Fruit fly (Drosophila melanogaster) whole organism, wandering third instar larva: ENCODE measurements around the gene CG13058.

Experiments
- Abd-B ChIP-seq: fragments of >200 bp; optimal IDR thresholded peaks from 2 replicates; lab custom pipeline; 2017; ENCODE audit warnings: missing biosample characterization, missing genetic modification characterization
- CG32264 ChIP-seq: fragments of 200-800 bp; sonication (Bioruptor generic); optimal IDR thresholded peaks from 2 replicates; lab custom pipeline; 2016; ENCODE audit warnings: missing biosample characterization, missing genetic modification characterization
- CG9705 ChIP-seq: fragments of 200-800 bp; sonication (Bioruptor generic); optimal IDR thresholded peaks from 2 replicates; lab custom pipeline; 2018; ENCODE audit warnings: missing biosample characterization, mild to moderate bottlenecking, missing genetic modification characterization
- Dfd ChIP-seq: fragments of >200 bp; optimal IDR thresholded peaks from 2 replicates; lab custom pipeline; 2017; ENCODE audit warnings: missing biosample characterization, missing genetic modification characterization
- GATAd ChIP-seq: sonication (Bioruptor generic); optimal IDR thresholded peaks from 2 replicates; lab custom pipeline; 2016; ENCODE audit warnings: missing biosample characterization, missing genetic modification characterization
- HLH106 ChIP-seq: fragments of 200-800 bp; optimal IDR thresholded peaks from 3 replicates; lab custom pipeline; 2019; ENCODE audit warnings: missing biosample characterization, mild to moderate bottlenecking, missing genetic modification characterization, moderate library complexity
- Hnf4 ChIP-seq: fragments of 200-800 bp; sonication (Bioruptor generic); optimal IDR thresholded peaks from 2 replicates; lab custom pipeline; 2016; ENCODE audit warnings: missing biosample characterization, mild to moderate bottlenecking, missing genetic modification characterization
- Hr78 ChIP-seq: fragments of >200 bp; optimal IDR thresholded peaks from 2 replicates; lab custom pipeline; 2017; ENCODE audit warnings: missing biosample characterization, missing genetic modification characterization
- Hr83 ChIP-seq: fragments of 200-300 bp; sonication (Bioruptor generic); optimal IDR thresholded peaks from 2 replicates; lab custom pipeline; 2016; ENCODE audit warnings: missing biosample characterization, mild to moderate bottlenecking, missing genetic modification characterization, moderate library complexity; ENCODE audit not compliant: poor library complexity, severe bottlenecking
- Mio ChIP-seq: sonication (Bioruptor generic); optimal IDR thresholded peaks from 2 replicates; lab custom pipeline; 2016; ENCODE audit warnings: missing biosample characterization, missing genetic modification characterization
- Myc ChIP-seq: fragments of >200 bp; optimal IDR thresholded peaks from 2 replicates; lab custom pipeline; 2017
- N ChIP-seq: fragments of >200 bp; optimal IDR thresholded peaks from 2 replicates; lab custom pipeline; 2018; ENCODE audit warnings: missing biosample characterization, missing external identifiers, missing genetic modification characterization
- OdsH ChIP-seq: fragments of 200-800 bp; sonication (Bioruptor generic); optimal IDR thresholded peaks from 2 replicates; lab custom pipeline; 2016; ENCODE audit warnings: missing biosample characterization, mild to moderate bottlenecking, missing genetic modification characterization
- Sp1 ChIP-seq: fragments of 200-800 bp; sonication (Bioruptor generic); optimal IDR thresholded peaks from 3 replicates; lab custom pipeline; 2019; ENCODE audit warnings: missing biosample characterization, mild to moderate bottlenecking, missing genetic modification characterization, moderate library complexity
- Vsx2 ChIP-seq: fragments of 200-300, 225-300 bp; sonication (Bioruptor generic); optimal IDR thresholded peaks from 2 replicates; lab custom pipeline; 2018; ENCODE audit warnings: missing biosample characterization, missing genetic modification characterization; ENCODE audit not compliant: partially characterized antibody
- br ChIP-seq: fragments of 200-800 bp; sonication (Bioruptor generic); optimal IDR thresholded peaks from 2 replicates; lab custom pipeline; 2016; ENCODE audit warnings: missing biosample characterization, missing genetic modification characterization
- brk ChIP-seq: fragments of 200-800 bp; sonication (Bioruptor generic); optimal IDR thresholded peaks from 2 replicates; lab custom pipeline; 2016; ENCODE audit warnings: missing biosample characterization, mild to moderate bottlenecking, missing genetic modification characterization
- dl ChIP-seq, 2 experiments: fragments of 175-275, 200-275 bp in 1 of 2; fragments of 200-275 bp in 1 of 2; sonication (Bioruptor generic); optimal IDR thresholded peaks; lab custom pipeline; 2018; ENCODE audit warnings: mild to moderate bottlenecking in 2 of 2, missing biosample characterization in 2 of 2, missing genetic modification characterization in 2 of 2, moderate library complexity in 2 of 2; ENCODE audit not compliant: partially characterized antibody in 2 of 2, insufficient read depth in 1 of 2
- dmrt93B ChIP-seq: fragments of 200-800 bp; sonication (Bioruptor generic); optimal IDR thresholded peaks from 2 replicates; lab custom pipeline; 2018; ENCODE audit warnings: missing biosample characterization, mild to moderate bottlenecking, missing genetic modification characterization
- dsf ChIP-seq: sonication (Bioruptor generic); optimal IDR thresholded peaks from 2 replicates; lab custom pipeline; 2016; ENCODE audit warnings: missing biosample characterization, missing genetic modification characterization, borderline replicate concordance
- ey ChIP-seq: fragments of 200-800 bp; sonication (Bioruptor generic); optimal IDR thresholded peaks from 2 replicates; lab custom pipeline; 2016; ENCODE audit warnings: missing biosample characterization, missing genetic modification characterization
- foxo ChIP-seq, 2 experiments: fragments of 200-800 bp; sonication (Bioruptor generic); optimal IDR thresholded peaks; 2 replicates in 1 of 2; 3 replicates in 1 of 2; lab custom pipeline; 2016 to 2017; ENCODE audit warnings: missing biosample characterization in 2 of 2, missing genetic modification characterization in 2 of 2
- fru ChIP-seq: fragments of 200-800 bp; sonication (Bioruptor generic); optimal IDR thresholded peaks from 3 replicates; lab custom pipeline; 2016; ENCODE audit warnings: missing biosample characterization, mild to moderate bottlenecking, missing genetic modification characterization
- jim ChIP-seq: fragments of 175-275, 200-325 bp; sonication (Bioruptor generic); optimal IDR thresholded peaks from 2 replicates; lab custom pipeline; 2016; ENCODE audit warnings: missing biosample characterization, mild to moderate bottlenecking, missing genetic modification characterization
- lola ChIP-seq: fragments of >200 bp; optimal IDR thresholded peaks from 2 replicates; lab custom pipeline; 2017; ENCODE audit warnings: missing biosample characterization, missing genetic modification characterization
- pan ChIP-seq: fragments of >200 bp; optimal IDR thresholded peaks from 2 replicates; lab custom pipeline; 2017
- psq ChIP-seq: fragments of 200-800 bp; sonication (Bioruptor generic); optimal IDR thresholded peaks from 3 replicates; lab custom pipeline; 2017; ENCODE audit warnings: missing biosample characterization, mild to moderate bottlenecking, missing genetic modification characterization, moderate library complexity
- sage ChIP-seq: fragments of 200-800 bp; sonication (Bioruptor generic); optimal IDR thresholded peaks from 2 replicates; lab custom pipeline; 2016; ENCODE audit warnings: missing biosample characterization, mild to moderate bottlenecking, missing genetic modification characterization
- sv ChIP-seq: fragments of 200-800 bp; sonication (Bioruptor generic); optimal IDR thresholded peaks from 3 replicates; lab custom pipeline; 2016; ENCODE audit warnings: missing biosample characterization, missing genetic modification characterization
- tai ChIP-seq: sonication (Bioruptor generic); optimal IDR thresholded peaks from 2 replicates; lab custom pipeline; 2016; ENCODE audit warnings: missing biosample characterization, missing genetic modification characterization
- usp ChIP-seq: fragments of >200 bp; optimal IDR thresholded peaks from 2 replicates; lab custom pipeline; 2017; ENCODE audit warnings: missing biosample characterization, missing genetic modification characterization
- woc ChIP-seq: sonication (Bioruptor generic); optimal IDR thresholded peaks from 2 replicates; lab custom pipeline; 2016; ENCODE audit warnings: missing biosample characterization, mild to moderate bottlenecking, missing genetic modification characterization

CG13058 gene

dm6 chr3L:16288322-16288721, 40.3 kb upstream of the CG13058 start, which contains the start of gene CG13046:
Gene CG13046 (minus strand): TSS chr3L:16288422.
- TF ChIP-seq Abd-B (no peak), Hnf4 (GFP tag; lab: Kevin White, UChicago) (no peak), sv (GFP tag; lab: Kevin White, UChicago) (no peak), N (GFP tag; lab: Kevin White, UChicago) (no peak), Hr78 (GFP tag; lab: Kevin White, UChicago) (no peak), CG9705 (GFP tag; lab: Kevin White, UChicago) (no peak), brk (GFP tag; lab: Kevin White, UChicago) (no peak), pan (lab: Kevin White, UChicago) (no peak), Dfd (GFP tag; lab: Kevin White, UChicago) (no peak), dl (GFP tag; optimal IDR thresholded peaks at IDR 0.05; lab: Kevin White, UChicago; ENCODE audit: insufficient read depth in 1 of 2, partially characterized antibody in 2 of 2) (no peak), Myc (lab: Kevin White, UChicago) (no peak), usp (GFP tag; lab: Kevin White, UChicago) (no peak)

dm6 chr3L:16289067-16289466, 39.6 kb upstream of the CG13058 start:
- TF ChIP-seq CG9705 (GFP tag; lab: Kevin White, UChicago) (no peak), pan (lab: Kevin White, UChicago) (no peak), dmrt93B (no peak), sage (no peak), HLH106 (tag; lab: Kevin White, UChicago) (no peak), GATAd (GFP tag; lab: Kevin White, UChicago) (no peak), foxo (GFP tag; optimal IDR thresholded peaks at IDR 0.05; lab: Kevin White, UChicago) (peak in 1 of 2 experiments; percentile 9), Hr83 (GFP tag; lab: Kevin White, UChicago) (no peak), OdsH (GFP tag; lab: Kevin White, UChicago) (no peak)
- TF ChIP-seq, all 38 proteins: peak for 1

dm6 chr3L:16290850-16291249, 37.8 kb upstream of the CG13058 start, which contains the start of gene CG13045:
Gene CG13045 (minus strand): TSS chr3L:16290950.
- TF ChIP-seq CG9705 (GFP tag; lab: Kevin White, UChicago) = no peak
- TF ChIP-seq Hnf4 (GFP tag; lab: Kevin White, UChicago) = no peak
- TF ChIP-seq Sp1 (GFP tag; lab: Kevin White, UChicago) = no peak
- no peak for TF ChIP-seq woc
- TF ChIP-seq ey = no peak
- TF ChIP-seq psq (GFP tag; lab: Kevin White, UChicago) = no peak
- no peak for TF ChIP-seq dsf (GFP tag; lab: Kevin White, UChicago)
- no peak for TF ChIP-seq pan (lab: Kevin White, UChicago)

dm6 chr3L:16291678-16292077, 37.0 kb upstream of the CG13058 start:
- TF ChIP-seq fru (no peak), jim (GFP tag; lab: Kevin White, UChicago) (no peak), CG32264 (no peak), pan (lab: Kevin White, UChicago) (no peak), foxo (GFP tag; optimal IDR thresholded peaks at IDR 0.05; lab: Kevin White, UChicago) (no peak), Myc (lab: Kevin White, UChicago) (peak; percentile 76), tai (GFP tag; lab: Kevin White, UChicago) (no peak), sv (GFP tag; lab: Kevin White, UChicago) (no peak), Hnf4 (GFP tag; lab: Kevin White, UChicago) (no peak), woc (no peak), lola (peak; percentile 51), psq (GFP tag; lab: Kevin White, UChicago) (no peak), HLH106 (tag; lab: Kevin White, UChicago) (no peak), Vsx2 (GFP tag; lab: Kevin White, UChicago) (peak; percentile 88), N (GFP tag; lab: Kevin White, UChicago) (peak; percentile 32)

- TF ChIP-seq fru (no peak), usp (GFP tag; lab: Kevin White, UChicago) (no peak), br (no peak), Sp1 (GFP tag; lab: Kevin White, UChicago) (no peak), jim (GFP tag; lab: Kevin White, UChicago) (no peak), dsf (GFP tag; lab: Kevin White, UChicago) (no peak), lola (no peak), dl (GFP tag; optimal IDR thresholded peaks at IDR 0.05; lab: Kevin White, UChicago; ENCODE audit: insufficient read depth in 1 of 2, partially characterized antibody in 2 of 2) (no peak), CG32264 (no peak), Mio (no peak)
These were observed 33.2 kb upstream of the CG13058 start, which contains the start of gene CG4962 for dm6 chr3L:16295447-16295846. Gene CG4962 (minus strand): TSS chr3L:16295547.
